Worm (Caenorhabditis elegans) whole organism, midembryonic: Measurements from ENCODE around the gene R151.8.

Source experiments
- T22C8.4 ChIP-seq: fragments of 200-800 bp; sonication (Bioruptor generic); IDR thresholded peaks from 2 replicates; pipeline ENCODE4 v1.3.6; 2022; ENCODE audit warnings: missing genetic modification characterization, missing compliant biosample characterization
- cog-1 ChIP-seq: sonication (generic microtip); optimal IDR thresholded peaks from 2 replicates; lab custom pipeline; 2016; ENCODE audit warnings: missing genetic modification characterization, missing compliant biosample characterization
- flt-1 ChIP-seq: fragments of 200-800 bp; sonication (Bioruptor generic); IDR thresholded peaks from 2 replicates; pipeline ENCODE4 v1.3.6; 2022; ENCODE audit warnings: missing genetic modification characterization, missing compliant biosample characterization
- klf-2 ChIP-seq: fragments of 200-800 bp; sonication (Bioruptor generic); conservative IDR thresholded peaks from 2 replicates; pipeline ENCODE4 v1.3.6; 2022; ENCODE audit warnings: missing genetic modification reagents, missing genetic modification characterization, missing compliant biosample characterization
- med-1 ChIP-seq: sonication (generic microtip); optimal IDR thresholded peaks from 2 replicates; lab custom pipeline; 2017; ENCODE audit warnings: missing genetic modification characterization, mild to moderate bottlenecking, missing compliant biosample characterization, antibody characterized with exemption, missing genetic modification reagents; ENCODE audit not compliant: insufficient read depth
- ref-1 ChIP-seq: fragments of 200-800 bp; sonication (Bioruptor generic); conservative IDR thresholded peaks from 2 replicates; pipeline ENCODE4 v1.3.6; 2022; ENCODE audit warnings: missing genetic modification reagents, missing genetic modification characterization, missing compliant biosample characterization
- tab-1 ChIP-seq: fragments of 200-800 bp; sonication (Bioruptor generic); IDR thresholded peaks from 2 replicates; pipeline ENCODE4 v1.3.6; 2022; ENCODE audit warnings: missing genetic modification characterization, missing compliant biosample characterization
- ztf-23 ChIP-seq: fragments of 200-800 bp; sonication (Bioruptor generic); IDR thresholded peaks from 2 replicates; pipeline ENCODE4 v1.3.6; 2022; ENCODE audit warnings: missing genetic modification reagents, missing genetic modification characterization, missing compliant biosample characterization
- ztf-29 ChIP-seq: fragments of 200-800 bp; sonication (Bioruptor generic); IDR thresholded peaks from 2 replicates; pipeline ENCODE4 v1.3.6; 2022; ENCODE audit warnings: missing genetic modification reagents, missing genetic modification characterization, missing compliant biosample characterization

R151.8 gene

ce11 chrIII:7258931-7259330 lies 29.3 kb upstream of the R151.8 start, which contains the start of gene B0361.4:
B0361.4 (plus strand) TSS chrIII:7258991.
- no peak for TF ChIP-seq med-1 (GFP tag; lab: Kevin White, UChicago)
- TF ChIP-seq T22C8.4 (GFP tag; lab: Robert Waterston, UW) = no peak
- no peak for TF ChIP-seq ref-1

ce11 chrIII:7253669-7254068 lies 24.1 kb upstream of the R151.8 start:
- TF ChIP-seq med-1 (GFP tag; lab: Kevin White, UChicago) = no peak
- no peak for TF ChIP-seq flt-1
- no peak for TF ChIP-seq T22C8.4 (GFP tag; lab: Robert Waterston, UW)
- no peak for TF ChIP-seq cog-1 (tag; lab: Kevin White, UChicago)
- no peak for TF ChIP-seq ref-1
- no peak for TF ChIP-seq ztf-23 (GFP tag; lab: Robert Waterston, UW)
- no peak for TF ChIP-seq tab-1 (GFP tag; lab: Robert Waterston, UW)
- no peak for TF ChIP-seq klf-2 (GFP tag; lab: Robert Waterston, UW)
- TF ChIP-seq ztf-29 (GFP tag; lab: Robert Waterston, UW) = no peak

- no peak for TF ChIP-seq med-1 (GFP tag; lab: Kevin White, UChicago)
- no peak for TF ChIP-seq tab-1 (GFP tag; lab: Robert Waterston, UW)
- TF ChIP-seq klf-2 (GFP tag; lab: Robert Waterston, UW) = no peak
- TF ChIP-seq T22C8.4 (GFP tag; lab: Robert Waterston, UW) = no peak
- no peak for TF ChIP-seq ref-1
- no peak for TF ChIP-seq cog-1 (tag; lab: Kevin White, UChicago)
- TF ChIP-seq flt-1 = no peak
- TF ChIP-seq ztf-29 (GFP tag; lab: Robert Waterston, UW) = no peak
- TF ChIP-seq ztf-23 (GFP tag; lab: Robert Waterston, UW) = no peak
Observed at ce11 chrIII:7247740-7248139, 18.2 kb upstream of the R151.8 start, which contains the start of gene zmp-6. zmp-6 (minus strand) TSS chrIII:7247840.

- TF ChIP-seq ref-1 (no peak), cog-1 (tag; lab: Kevin White, UChicago) (no peak), flt-1 (no peak), T22C8.4 (GFP tag; lab: Robert Waterston, UW) (no peak), tab-1 (GFP tag; lab: Robert Waterston, UW) (no peak), klf-2 (GFP tag; lab: Robert Waterston, UW) (no peak), ztf-29 (GFP tag; lab: Robert Waterston, UW) (no peak), med-1 (GFP tag; lab: Kevin White, UChicago) (no peak), ztf-23 (GFP tag; lab: Robert Waterston, UW) (no peak)
Observed at ce11 chrIII:7246389-7246788, 16.8 kb upstream of the R151.8 start.

- TF ChIP-seq T22C8.4 (GFP tag; lab: Robert Waterston, UW) (no peak), med-1 (GFP tag; lab: Kevin White, UChicago) (no peak), ztf-23 (GFP tag; lab: Robert Waterston, UW) (no peak), flt-1 (no peak), klf-2 (GFP tag; lab: Robert Waterston, UW) (no peak), cog-1 (tag; lab: Kevin White, UChicago) (no peak)
Observed at ce11 chrIII:7242988-7243387, 13.4 kb upstream of the R151.8 start, which contains the start of gene osm-10. osm-10 (plus strand) TSS chrIII:7243280.

- TF ChIP-seq med-1 (GFP tag; lab: Kevin White, UChicago) (no peak), cog-1 (tag; lab: Kevin White, UChicago) (no peak), T22C8.4 (GFP tag; lab: Robert Waterston, UW) (no peak), ztf-23 (GFP tag; lab: Robert Waterston, UW) (no peak), klf-2 (GFP tag; lab: Robert Waterston, UW) (no peak), tab-1 (GFP tag; lab: Robert Waterston, UW) (no peak), ztf-29 (GFP tag; lab: Robert Waterston, UW) (no peak)
Observed at ce11 chrIII:7241065-7241464, 11.5 kb upstream of the R151.8 start, which contains the start of gene ztf-31. ztf-31 (plus strand) TSS chrIII:7241365.

- TF ChIP-seq med-1 (GFP tag; lab: Kevin White, UChicago) (no peak), ztf-29 (GFP tag; lab: Robert Waterston, UW) (no peak), ref-1 (no peak), flt-1 (no peak)
Observed at ce11 chrIII:7239416-7239815, 9.8 kb upstream of the R151.8 start.

- TF ChIP-seq ztf-29 (GFP tag; lab: Robert Waterston, UW) (no peak), T22C8.4 (GFP tag; lab: Robert Waterston, UW) (no peak), klf-2 (GFP tag; lab: Robert Waterston, UW) (no peak), flt-1 (no peak), ztf-23 (GFP tag; lab: Robert Waterston, UW) (no peak), ref-1 (no peak), med-1 (GFP tag; lab: Kevin White, UChicago) (no peak), cog-1 (tag; lab: Kevin White, UChicago) (no peak), tab-1 (GFP tag; lab: Robert Waterston, UW) (no peak)
Observed at ce11 chrIII:7238727-7239126, 9.1 kb upstream of the R151.8 start, which contains the start of gene pars-1. pars-1 (plus strand) TSS chrIII:7239027.

- peak; percentile 21 for TF ChIP-seq cog-1 (tag; lab: Kevin White, UChicago)
- no peak for TF ChIP-seq flt-1
Observed at ce11 chrIII:7234148-7234547, 4.6 kb upstream of the R151.8 start, which contains the start of gene ndus-8. ndus-8 (minus strand) TSS chrIII:7234202.

- no peak for TF ChIP-seq T22C8.4 (GFP tag; lab: Robert Waterston, UW)
Observed at ce11 chrIII:7232782-7233181, 3.2 kb upstream of the R151.8 start, which contains the start of gene adr-2. adr-2 (minus strand) TSS chrIII:7232882.
